Worm (Caenorhabditis elegans) whole organism, young adult: ENCODE measurements around the gene acs-7.

ENCODE experiments used
- C06A6.2 ChIP-seq: fragments of 200-800 bp; sonication (Bioruptor generic); conservative IDR thresholded peaks from 2 replicates; pipeline ENCODE4 v1.3.6; 2022; ENCODE audit warnings: missing genetic modification characterization, missing compliant biosample characterization
- C17E4.6 ChIP-seq: fragments of 200-800 bp; sonication (Bioruptor generic); IDR thresholded peaks from 2 replicates; pipeline ENCODE4 v1.3.6; 2022; ENCODE audit warnings: missing genetic modification reagents, missing genetic modification characterization, missing compliant biosample characterization
- D2030.7 ChIP-seq: fragments of 200-800 bp; sonication (Bioruptor generic); IDR thresholded peaks from 2 replicates; pipeline ENCODE4 v1.3.6; 2022; ENCODE audit warnings: missing genetic modification reagents, missing genetic modification characterization, missing compliant biosample characterization
- F10E7.11 ChIP-seq: sonication (generic microtip); optimal IDR thresholded peaks from 2 replicates; lab custom pipeline; 2017; ENCODE audit warnings: mild to moderate bottlenecking, missing genetic modification characterization, moderate library complexity, missing compliant biosample characterization
- F22D6.2 ChIP-seq: sonication (generic microtip); optimal IDR thresholded peaks from 2 replicates; lab custom pipeline; 2016; ENCODE audit warnings: mild to moderate bottlenecking, missing genetic modification characterization, missing compliant biosample characterization
- F49E8.2 ChIP-seq: sonication (generic microtip); optimal IDR thresholded peaks from 3 replicates; lab custom pipeline; 2017; ENCODE audit warnings: missing genetic modification characterization, mild to moderate bottlenecking, missing compliant biosample characterization, antibody characterized with exemption, moderate library complexity; ENCODE audit not compliant: insufficient read depth
- K12H6.12 ChIP-seq: fragments of 200-800 bp; sonication (Bioruptor generic); optimal IDR thresholded peaks from 2 replicates; lab custom pipeline; 2018; ENCODE audit warnings: mild to moderate bottlenecking, missing genetic modification characterization, missing compliant biosample characterization
- Y53G8AR.9 ChIP-seq: fragments of 200-800 bp; sonication (Bioruptor generic); conservative IDR thresholded peaks from 2 replicates; pipeline ENCODE4 v1.3.6; 2022; ENCODE audit warnings: missing genetic modification reagents, missing genetic modification characterization, missing compliant biosample characterization
- ZK185.1 ChIP-seq: sonication (generic microtip); optimal IDR thresholded peaks from 2 replicates; lab custom pipeline; 2016; ENCODE audit warnings: mild to moderate bottlenecking, missing genetic modification characterization, missing compliant biosample characterization; ENCODE audit not compliant: poor library complexity, severe bottlenecking
- akir-1 ChIP-seq: fragments of 200-800 bp; sonication (Bioruptor generic); optimal IDR thresholded peaks from 2 replicates; lab custom pipeline; 2018; ENCODE audit warnings: mild to moderate bottlenecking, missing genetic modification characterization, moderate library complexity, missing compliant biosample characterization
- ama-1 ChIP-seq, 3 experiments: fragments of 150-350 bp in 1 of 3; sonication (generic microtip) in 2 of 3; optimal IDR thresholded peaks; 2 replicates each; lab custom pipeline; 2014 to 2018; ENCODE audit warnings: missing biosample characterization in 2 of 3, missing genetic modification characterization in 2 of 3, missing genetic modification reagents in 2 of 3
- aptf-2 ChIP-seq: fragments of 200-800 bp; sonication (Bioruptor generic); conservative IDR thresholded peaks from 2 replicates; pipeline ENCODE4 v1.3.6; 2022; ENCODE audit warnings: missing genetic modification reagents, missing genetic modification characterization, missing compliant biosample characterization
- atf-7 ChIP-seq: sonication (generic microtip); optimal IDR thresholded peaks from 2 replicates; lab custom pipeline; 2017; ENCODE audit warnings: mild to moderate bottlenecking, missing genetic modification characterization, missing compliant biosample characterization
- attf-5 ChIP-seq: fragments of 200-800 bp; sonication (Bioruptor generic); optimal IDR thresholded peaks from 2 replicates; lab custom pipeline; 2018; ENCODE audit warnings: mild to moderate bottlenecking, missing genetic modification characterization, missing compliant biosample characterization
- cebp-2 ChIP-seq: fragments of 200-800 bp; sonication (Bioruptor generic); IDR thresholded peaks from 2 replicates; pipeline ENCODE4 v1.3.6; 2022; ENCODE audit warnings: missing genetic modification characterization, missing compliant biosample characterization
- ceh-100 ChIP-seq: fragments of 200-800 bp; sonication (Bioruptor generic); IDR thresholded peaks from 2 replicates; pipeline ENCODE4 v1.3.6; 2022; ENCODE audit warnings: missing genetic modification reagents, missing genetic modification characterization, missing compliant biosample characterization
- ceh-79 ChIP-seq: sonication (generic microtip); optimal IDR thresholded peaks from 2 replicates; lab custom pipeline; 2017; ENCODE audit warnings: mild to moderate bottlenecking, missing genetic modification characterization, missing compliant biosample characterization
- ceh-91 ChIP-seq: fragments of 200-800 bp; sonication (Bioruptor generic); IDR thresholded peaks from 2 replicates; pipeline ENCODE4 v1.3.6; 2022; ENCODE audit warnings: missing genetic modification reagents, missing genetic modification characterization, missing compliant biosample characterization
- chd-7 ChIP-seq: sonication (generic microtip); optimal IDR thresholded peaks from 2 replicates; lab custom pipeline; 2016; ENCODE audit warnings: mild to moderate bottlenecking, missing genetic modification characterization, moderate library complexity, missing compliant biosample characterization
- die-1 ChIP-seq: sonication (generic microtip); optimal IDR thresholded peaks from 2 replicates; lab custom pipeline; 2016; ENCODE audit warnings: missing genotype, mild to moderate bottlenecking, missing genetic modification characterization, missing compliant biosample characterization
- ets-4 ChIP-seq: fragments of 200-800 bp; sonication (Bioruptor generic); optimal IDR thresholded peaks from 2 replicates; lab custom pipeline; 2018; ENCODE audit warnings: mild to moderate bottlenecking, missing genetic modification characterization, missing compliant biosample characterization
- gei-17 ChIP-seq: fragments of 200-800 bp; sonication (Bioruptor generic); optimal IDR thresholded peaks from 2 replicates; lab custom pipeline; 2018; ENCODE audit warnings: mild to moderate bottlenecking, missing genetic modification characterization, missing compliant biosample characterization
- hmg-1.2 ChIP-seq: fragments of 200-800 bp; sonication (Bioruptor generic); IDR thresholded peaks from 2 replicates; pipeline ENCODE4 v1.3.6; 2022; ENCODE audit warnings: missing genetic modification reagents, missing genetic modification characterization, missing compliant biosample characterization
- let-607 ChIP-seq, 2 experiments: fragments of 200-800 bp in 1 of 2; sonication (Bioruptor generic) in 1 of 2; sonication (generic microtip) in 1 of 2; optimal IDR thresholded peaks; 2 replicates each; lab custom pipeline; 2016 to 2018; ENCODE audit warnings: mild to moderate bottlenecking in 2 of 2, missing compliant biosample characterization in 2 of 2, missing genetic modification characterization in 2 of 2, moderate library complexity in 2 of 2, missing genotype in 1 of 2
- lin-35 ChIP-seq, 3 experiments: fragments of 150-350 bp in 2 of 3; sonication (generic microtip) in 1 of 3; optimal IDR thresholded peaks; 2 replicates each; lab custom pipeline; 2014 to 2018; ENCODE audit warnings: missing biosample characterization in 3 of 3, missing genetic modification characterization in 3 of 3, missing genetic modification reagents in 3 of 3
- lin-54 ChIP-seq: fragments of 200-800 bp; sonication (Bioruptor generic); optimal IDR thresholded peaks from 2 replicates; lab custom pipeline; 2018; ENCODE audit warnings: mild to moderate bottlenecking, missing genetic modification characterization, missing compliant biosample characterization
- madf-10 ChIP-seq: sonication (generic microtip); optimal IDR thresholded peaks from 2 replicates; lab custom pipeline; 2016; ENCODE audit warnings: mild to moderate bottlenecking, missing genetic modification characterization, missing compliant biosample characterization
- mes-4 ChIP-seq: sonication (generic microtip); optimal IDR thresholded peaks from 2 replicates; lab custom pipeline; 2016; ENCODE audit warnings: missing genotype, missing genetic modification characterization, missing compliant biosample characterization
- nhr-120 ChIP-seq: fragments of 200-800 bp; sonication (Bioruptor generic); IDR thresholded peaks from 2 replicates; pipeline ENCODE4 v1.3.6; 2022; ENCODE audit warnings: missing genetic modification characterization, missing compliant biosample characterization
- nhr-179 ChIP-seq: sonication (generic microtip); optimal IDR thresholded peaks from 2 replicates; lab custom pipeline; 2016; ENCODE audit warnings: mild to moderate bottlenecking, missing genetic modification characterization, missing compliant biosample characterization
- rcor-1 ChIP-seq: fragments of 200-800 bp; sonication (Bioruptor generic); IDR thresholded peaks from 2 replicates; pipeline ENCODE4 v1.3.6; 2022; ENCODE audit warnings: missing genetic modification reagents, missing genetic modification characterization, missing compliant biosample characterization
- repo-1 ChIP-seq: sonication (generic microtip); optimal IDR thresholded peaks from 2 replicates; lab custom pipeline; 2017; ENCODE audit warnings: mild to moderate bottlenecking, missing genetic modification characterization, missing compliant biosample characterization
- snpc-1.3 ChIP-seq: sonication (generic microtip); optimal IDR thresholded peaks from 2 replicates; lab custom pipeline; 2017; ENCODE audit warnings: missing genetic modification characterization, mild to moderate bottlenecking, missing compliant biosample characterization, antibody characterized with exemption, moderate library complexity, missing genotype, missing genetic modification reagents; ENCODE audit not compliant: insufficient read depth
- snpc-3.4 ChIP-seq: sonication (generic microtip); optimal IDR thresholded peaks from 2 replicates; lab custom pipeline; 2017; ENCODE audit warnings: missing genetic modification characterization, mild to moderate bottlenecking, missing compliant biosample characterization, antibody characterized with exemption, moderate library complexity, missing genotype, missing genetic modification reagents
- snpc-4 ChIP-seq, 5 experiments: fragments of 150-350 bp in 1 of 5; sonication (generic microtip) in 4 of 5; optimal IDR thresholded peaks; 2 replicates each; lab custom pipeline; 2014 to 2018; ENCODE audit warnings: missing genetic modification characterization in 5 of 5, missing biosample characterization in 3 of 5, antibody characterized with exemption in 2 of 5, mild to moderate bottlenecking in 2 of 5, missing compliant biosample characterization in 2 of 5, missing genotype in 2 of 5, moderate library complexity in 2 of 5, missing genetic modification reagents in 1 of 5
- sptf-2 ChIP-seq: fragments of 200-800 bp; sonication (Bioruptor generic); optimal IDR thresholded peaks from 2 replicates; lab custom pipeline; 2018; ENCODE audit warnings: mild to moderate bottlenecking, missing genetic modification characterization, missing compliant biosample characterization
- tbp1 ChIP-seq: fragments of 200-800 bp; sonication (Bioruptor generic); optimal IDR thresholded peaks from 2 replicates; lab custom pipeline; 2018; ENCODE audit warnings: mild to moderate bottlenecking, missing genetic modification characterization, missing compliant biosample characterization
- tlf-1 ChIP-seq: fragments of 200-800 bp; sonication (Bioruptor generic); optimal IDR thresholded peaks from 2 replicates; lab custom pipeline; 2018; ENCODE audit warnings: mild to moderate bottlenecking, missing genetic modification characterization, missing compliant biosample characterization
- unc-130 ChIP-seq: sonication (generic microtip); optimal IDR thresholded peaks from 2 replicates; lab custom pipeline; 2016; ENCODE audit warnings: missing genetic modification reagents, missing genetic modification characterization, missing compliant biosample characterization
- xnd-1 ChIP-seq: sonication (generic microtip); optimal IDR thresholded peaks from 2 replicates; lab custom pipeline; 2016; ENCODE audit warnings: missing genotype, missing genetic modification reagents, missing genetic modification characterization, missing compliant biosample characterization
- ztf-18 ChIP-seq: sonication (generic microtip); optimal IDR thresholded peaks from 2 replicates; lab custom pipeline; 2016; ENCODE audit warnings: missing genotype, mild to moderate bottlenecking, missing genetic modification characterization, missing compliant biosample characterization
- ztf-28 ChIP-seq: fragments of 200-800 bp; sonication (Bioruptor generic); IDR thresholded peaks from 2 replicates; pipeline ENCODE4 v1.3.6; 2022; ENCODE audit warnings: missing genetic modification reagents, missing genetic modification characterization, missing compliant biosample characterization
- ztf-3 ChIP-seq: fragments of 200-800 bp; sonication (Bioruptor generic); optimal IDR thresholded peaks from 2 replicates; lab custom pipeline; 2018; ENCODE audit warnings: mild to moderate bottlenecking, missing genetic modification characterization, missing compliant biosample characterization
- ztf-6 ChIP-seq: fragments of 200-800 bp; sonication (Bioruptor generic); IDR thresholded peaks from 2 replicates; pipeline ENCODE4 v1.3.6; 2022; ENCODE audit warnings: missing genetic modification reagents, missing genetic modification characterization, missing compliant biosample characterization

acs-7 gene

ce11 chrII:9282787-9283186 lies 9.0 kb upstream of the acs-7 start (continued):
- TF ChIP-seq rcor-1 (GFP tag; lab: Robert Waterston, UW) (peak; percentile 58; the same call in 1 of the 2 replicates), ceh-79 (tag; lab: Kevin White, UChicago) (no peak), snpc-1.3 (tag; lab: Kevin White, UChicago) (peak; percentile 12), ZK185.1 (tag; lab: Kevin White, UChicago) (peak; percentile 87), ama-1 (optimal IDR thresholded peaks at IDR 0.05; lab: Kevin White, UChicago) (peak; percentile 33), ama-1 (GFP tag; optimal IDR thresholded peaks at IDR 0.05; lab: Kevin White, UChicago) (peak in 1 of 2 experiments; percentile 50), nhr-179 (tag; lab: Kevin White, UChicago) (no peak), C06A6.2 (GFP tag; lab: Robert Waterston, UW) (peak; percentile 66), C17E4.6 (GFP tag; lab: Robert Waterston, UW) (no peak)

- peak; percentile 54 for TF ChIP-seq attf-5 (GFP tag; lab: Kevin White, UChicago)
- peak; percentile 36 for TF ChIP-seq F22D6.2
- no peak for TF ChIP-seq xnd-1
- no peak for TF ChIP-seq ztf-18 (tag; lab: Kevin White, UChicago)
- no peak for TF ChIP-seq ztf-28 (GFP tag; lab: Robert Waterston, UW)
- TF ChIP-seq repo-1 (tag; lab: Kevin White, UChicago), result peak; percentile 1
- no peak for TF ChIP-seq aptf-2 (GFP tag; lab: Robert Waterston, UW)
- TF ChIP-seq nhr-120, result no peak
- TF ChIP-seq ceh-91 (GFP tag; lab: Robert Waterston, UW), result no peak
- peak; percentile 44 for TF ChIP-seq lin-54 (GFP tag; lab: Kevin White, UChicago)
- no peak for TF ChIP-seq die-1 (tag; lab: Kevin White, UChicago)
- TF ChIP-seq let-607 (tag; optimal IDR thresholded peaks at IDR 0.05; lab: Kevin White, UChicago), result peak in 1 of 2 experiments; percentile 73
- TF ChIP-seq atf-7 (tag; lab: Kevin White, UChicago), result peak; percentile 79
- TF ChIP-seq ztf-6 (GFP tag; lab: Robert Waterston, UW), result no peak
- no peak for TF ChIP-seq unc-130 (GFP tag; lab: Kevin White, UChicago)
- no peak for TF ChIP-seq hmg-1.2 (GFP tag; lab: Robert Waterston, UW)
- TF ChIP-seq lin-35 (GFP tag; optimal IDR thresholded peaks at IDR 0.05; lab: Kevin White, UChicago), result no peak
- no peak for TF ChIP-seq F49E8.2
- TF ChIP-seq ztf-3 (GFP tag; lab: Kevin White, UChicago), result no peak
- no peak for TF ChIP-seq D2030.7 (GFP tag; lab: Robert Waterston, UW)
- no peak for TF ChIP-seq mes-4 (tag; lab: Kevin White, UChicago)
- peak; percentile 12 for TF ChIP-seq tbp1 (GFP tag; lab: Kevin White, UChicago)
- peak; percentile 41 for TF ChIP-seq tlf-1 (GFP tag; lab: Kevin White, UChicago)
- no peak for TF ChIP-seq cebp-2 (GFP tag; lab: Robert Waterston, UW)
- no peak for TF ChIP-seq F10E7.11 (tag; lab: Kevin White, UChicago)
- TF ChIP-seq chd-7, result peak; percentile 60
- no peak for TF ChIP-seq K12H6.12 (tag; lab: Kevin White, UChicago)
- TF ChIP-seq Y53G8AR.9 (GFP tag; lab: Robert Waterston, UW), result peak; percentile 21; the same call in 1 of the 2 replicates
- no peak for TF ChIP-seq snpc-3.4 (tag; lab: Kevin White, UChicago)
- no peak for TF ChIP-seq akir-1 (GFP tag; lab: Kevin White, UChicago)
- peak; percentile 39 for TF ChIP-seq ets-4 (GFP tag; lab: Kevin White, UChicago)
- no peak for TF ChIP-seq gei-17 (GFP tag; lab: Kevin White, UChicago)
- TF ChIP-seq sptf-2, result no peak
- no peak for TF ChIP-seq ceh-79 (tag; lab: Kevin White, UChicago)
- TF ChIP-seq snpc-4 (GFP tag; optimal IDR thresholded peaks at IDR 0.05; lab: Kevin White, UChicago), result no peak
- TF ChIP-seq snpc-4 (tag; optimal IDR thresholded peaks at IDR 0.05; lab: Kevin White, UChicago), result peak in 3 of 4 experiments; percentile 16 to 40 (median 23)
- TF ChIP-seq ZK185.1 (tag; lab: Kevin White, UChicago), result no peak
- TF ChIP-seq madf-10 (tag; lab: Kevin White, UChicago), result peak; percentile 30
- TF ChIP-seq ceh-100 (GFP tag; lab: Robert Waterston, UW), result no peak
These were observed 8.0 kb upstream of the acs-7 start for ce11 chrII:9283668-9284357.
